Worm (Caenorhabditis elegans): Measurements from ENCODE around the gene F38B7.2.

DNA sequence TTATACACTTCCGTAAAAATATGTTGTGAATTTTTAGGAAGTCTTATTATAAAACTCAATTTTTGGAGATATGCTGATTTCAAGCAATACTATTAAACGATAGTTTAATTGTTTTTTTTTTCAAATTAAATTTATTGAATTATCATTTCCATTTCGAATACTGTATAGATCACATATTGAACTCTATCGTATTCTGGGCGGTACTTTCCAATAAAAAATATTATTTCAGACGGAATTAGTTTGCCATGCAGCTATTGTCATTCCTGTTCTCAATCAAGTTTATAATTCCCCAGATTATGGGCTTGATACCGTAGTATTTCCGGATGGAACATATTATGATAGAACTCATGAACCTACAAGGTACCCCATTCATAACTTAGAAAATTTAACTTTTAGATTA is 30.8 kb downstream of the F38B7.2 start:
- TF ChIP-seq efl-1 (optimal IDR thresholded peaks at IDR 0.05) (no peak), efl-1 (GFP tag; optimal IDR thresholded peaks at IDR 0.05 in 1 of 2) (no peak), ztf-11 (tag; optimal IDR thresholded peaks at IDR 0.05) (no peak), nhr-84 (tag; optimal IDR thresholded peaks at IDR 0.05) (no peak), lin-15B (tag; optimal IDR thresholded peaks at IDR 0.05) (no peak), snpc-4 (tag; optimal IDR thresholded peaks at IDR 0.05) (no peak), lir-3 (tag; optimal IDR thresholded peaks at IDR 0.05; ENCODE audit: poor library complexity) (no peak), lin-35 (GFP tag; optimal IDR thresholded peaks at IDR 0.05) (no peak), mdl-1 (tag; optimal IDR thresholded peaks at IDR 0.05) (no peak), ama-1 (optimal IDR thresholded peaks at IDR 0.05) (no peak), alr-1 (tag; optimal IDR thresholded peaks at IDR 0.05; ENCODE audit: borderline replicate concordance) (no peak), ceh-82 (tag; optimal IDR thresholded peaks at IDR 0.05) (no peak), vab-15 (tag; optimal IDR thresholded peaks at IDR 0.05) (no peak)
